Fruit fly (Drosophila melanogaster) whole organism, embryonic: ENCODE results near the gene Herc4.
A peak's percentile ranks its signal among the peaks of the same experiment; 100 is the strongest.

Source experiments
- Ada2b ChIP-seq: fragments of 200-800 bp; sonication (Bioruptor generic); IDR thresholded peaks from 2 replicates; pipeline ENCODE4 v1.3.6; 2022; ENCODE audit warnings: missing biosample characterization, missing genetic modification characterization
- Atf-2 ChIP-seq: fragments of 200-800 bp; sonication (Bioruptor generic); optimal IDR thresholded peaks from 2 replicates; lab custom pipeline; 2016; ENCODE audit warnings: missing biosample characterization, missing genetic modification characterization
- Awh ChIP-seq: fragments of 200-800 bp; sonication (Bioruptor generic); IDR thresholded peaks from 2 replicates; pipeline ENCODE4, ENCODE4 v1.3.6; 2022; ENCODE audit warnings: missing biosample characterization, missing genetic modification characterization
- BEAF-32 ChIP-seq: fragments of 200-800 bp; sonication (Bioruptor generic); optimal IDR thresholded peaks from 3 replicates; lab custom pipeline; 2017; ENCODE audit warnings: missing biosample characterization, missing genetic modification characterization, mild to moderate bottlenecking, moderate library complexity, missing genetic modification reagents
- Bgb ChIP-seq: fragments of 200-800 bp; sonication (Bioruptor generic); IDR thresholded peaks from 2 replicates; pipeline ENCODE4 v1.3.6; 2022; ENCODE audit warnings: missing biosample characterization, missing genetic modification characterization; ENCODE audit not compliant: partially characterized antibody
- C15 ChIP-seq: fragments of 200-800 bp; sonication (Bioruptor generic); IDR thresholded peaks from 3 replicates; pipeline ENCODE4 v1.3.6; 2022; ENCODE audit warnings: missing biosample characterization, missing genetic modification characterization
- CG10321 ChIP-seq: fragments of 200-800 bp; sonication (Bioruptor generic); IDR thresholded peaks from 2 replicates; pipeline ENCODE4 v1.3.6; 2022; ENCODE audit warnings: missing biosample characterization, missing genetic modification characterization
- CG13287 ChIP-seq: fragments of 200-800 bp; sonication (Bioruptor generic); IDR thresholded peaks from 2 replicates; pipeline ENCODE4 v1.3.6; 2022; ENCODE audit warnings: missing biosample characterization, missing genetic modification characterization; ENCODE audit not compliant: partially characterized antibody
- CG13296 ChIP-seq: fragments of 200-800 bp; sonication (Bioruptor generic); optimal IDR thresholded peaks from 3 replicates; lab custom pipeline; 2018; ENCODE audit warnings: missing biosample characterization, mild to moderate bottlenecking, missing genetic modification characterization
- CG14667 ChIP-seq: fragments of 200-800 bp; sonication (Bioruptor generic); IDR thresholded peaks from 2 replicates; pipeline ENCODE4 v1.3.6; 2022; ENCODE audit warnings: missing biosample characterization, missing genetic modification characterization
- CG15514 ChIP-seq: fragments of 200-800 bp; sonication (Bioruptor generic); optimal IDR thresholded peaks from 3 replicates; lab custom pipeline; 2017; ENCODE audit warnings: missing biosample characterization, missing genetic modification characterization, mild to moderate bottlenecking, moderate library complexity, missing genetic modification reagents
- CG1603 ChIP-seq: fragments of 200-800 bp; sonication (Bioruptor generic); optimal IDR thresholded peaks from 2 replicates; lab custom pipeline; 2019; ENCODE audit warnings: missing biosample characterization, mild to moderate bottlenecking, missing genetic modification characterization, moderate library complexity
- CG1647 ChIP-seq: fragments of 200-800 bp; sonication (Bioruptor generic); optimal IDR thresholded peaks from 3 replicates; lab custom pipeline; 2016; ENCODE audit warnings: missing biosample characterization, missing genetic modification characterization
- CG17912 ChIP-seq: fragments of 200-800 bp; sonication (Bioruptor generic); optimal IDR thresholded peaks from 2 replicates; lab custom pipeline; 2018; ENCODE audit warnings: missing biosample characterization, mild to moderate bottlenecking, missing genetic modification characterization
- CG2116 ChIP-seq: fragments of 200-800 bp; sonication (Bioruptor generic); optimal IDR thresholded peaks from 3 replicates; lab custom pipeline; 2018; ENCODE audit warnings: missing biosample characterization, mild to moderate bottlenecking, missing genetic modification characterization
- CG34224 ChIP-seq: fragments of 200-800 bp; sonication (Bioruptor generic); IDR thresholded peaks from 3 replicates; pipeline ENCODE4 v1.3.6; 2022; ENCODE audit warnings: missing biosample characterization, missing genetic modification characterization; ENCODE audit not compliant: partially characterized antibody
- CG34376 ChIP-seq: fragments of 200-800 bp; sonication (Bioruptor generic); optimal IDR thresholded peaks from 2 replicates; lab custom pipeline; 2018; ENCODE audit warnings: missing biosample characterization, mild to moderate bottlenecking, missing genetic modification characterization
- CG7839 ChIP-seq: fragments of 200-800 bp; sonication (Bioruptor generic); optimal IDR thresholded peaks from 3 replicates; lab custom pipeline; 2018; ENCODE audit warnings: missing biosample characterization, mild to moderate bottlenecking, missing genetic modification characterization, moderate library complexity
- CG9437 ChIP-seq: fragments of 200-800 bp; sonication (Bioruptor generic); optimal IDR thresholded peaks from 2 replicates; lab custom pipeline; 2018; ENCODE audit warnings: missing biosample characterization, mild to moderate bottlenecking, missing genetic modification characterization
- CG9797 ChIP-seq: fragments of 200-800 bp; sonication (Bioruptor generic); optimal IDR thresholded peaks from 3 replicates; lab custom pipeline; 2018; ENCODE audit warnings: missing biosample characterization, mild to moderate bottlenecking, missing genetic modification characterization
- D19B ChIP-seq: fragments of 200-800 bp; sonication (Bioruptor generic); optimal IDR thresholded peaks from 2 replicates; lab custom pipeline; 2017; ENCODE audit warnings: missing biosample characterization, mild to moderate bottlenecking, missing genetic modification characterization
- Dad ChIP-seq: fragments of 200-800 bp; sonication (Bioruptor generic); optimal IDR thresholded peaks from 3 replicates; lab custom pipeline; 2016; ENCODE audit warnings: missing biosample characterization, missing genetic modification characterization
- Dll ChIP-seq: fragments of 200-800 bp; sonication (Bioruptor generic); IDR thresholded peaks from 4 replicates; pipeline ENCODE4 v1.3.6; 2022; ENCODE audit warnings: missing biosample characterization, missing genetic modification characterization; ENCODE audit not compliant: partially characterized antibody
- Dp ChIP-seq: fragments of 200-800 bp; sonication (Bioruptor generic); optimal IDR thresholded peaks from 2 replicates; lab custom pipeline; 2018; ENCODE audit warnings: missing biosample characterization, mild to moderate bottlenecking, missing genetic modification characterization, moderate library complexity
- Dref ChIP-seq: fragments of 200-800 bp; sonication (Bioruptor generic); IDR thresholded peaks from 2 replicates; pipeline ENCODE4 v1.3.6; 2022; ENCODE audit warnings: missing biosample characterization, missing genetic modification characterization
- E2f2 ChIP-seq: fragments of 200-800 bp; sonication (Bioruptor generic); IDR thresholded peaks from 2 replicates; pipeline ENCODE4 v1.3.6; 2022; ENCODE audit warnings: missing biosample characterization, missing genetic modification characterization
- Fer1 ChIP-seq: fragments of 200-800 bp; sonication (Bioruptor generic); optimal IDR thresholded peaks from 2 replicates; lab custom pipeline; 2017; ENCODE audit warnings: missing biosample characterization, mild to moderate bottlenecking, missing genetic modification characterization
- Gug ChIP-seq: fragments of 200-800 bp; sonication (Bioruptor generic); IDR thresholded peaks from 4 replicates; pipeline ENCODE4 v1.3.6; 2022; ENCODE audit warnings: missing biosample characterization, missing genetic modification characterization
- HmgZ ChIP-seq: fragments of 200-800 bp; sonication (Bioruptor generic); optimal IDR thresholded peaks from 2 replicates; lab custom pipeline; 2018; ENCODE audit warnings: missing biosample characterization, mild to moderate bottlenecking, missing genetic modification characterization
- Myb ChIP-seq: fragments of 200-800 bp; sonication (Bioruptor generic); optimal IDR thresholded peaks from 2 replicates; lab custom pipeline; 2016; ENCODE audit warnings: missing biosample characterization, missing genetic modification characterization
- Opbp ChIP-seq: fragments of 200-800 bp; sonication (Bioruptor generic); IDR thresholded peaks from 3 replicates; pipeline ENCODE4 v1.3.6; 2022; ENCODE audit warnings: missing biosample characterization, missing genetic modification characterization; ENCODE audit not compliant: partially characterized antibody
- Ravus ChIP-seq: fragments of 200-800 bp; sonication (Bioruptor generic); IDR thresholded peaks from 2 replicates; pipeline ENCODE4 v1.3.6; 2022; ENCODE audit warnings: missing biosample characterization, missing genetic modification characterization
- Sry-δ ChIP-seq: fragments of 200-800 bp; sonication (Bioruptor generic); optimal IDR thresholded peaks from 2 replicates; lab custom pipeline; 2016; ENCODE audit warnings: missing biosample characterization, missing genetic modification characterization
- amos ChIP-seq: fragments of 200-800 bp; sonication (Bioruptor generic); IDR thresholded peaks from 2 replicates; pipeline ENCODE4 v1.3.6; 2022; ENCODE audit warnings: missing biosample characterization, missing genetic modification characterization; ENCODE audit not compliant: partially characterized antibody
- ato ChIP-seq: fragments of 200-800 bp; sonication (Bioruptor generic); IDR thresholded peaks from 2 replicates; pipeline ENCODE4 v1.3.6; 2022; ENCODE audit warnings: missing biosample characterization, missing genetic modification characterization; ENCODE audit not compliant: partially characterized antibody
- bbx ChIP-seq: fragments of 200-800 bp; sonication (Bioruptor generic); IDR thresholded peaks from 2 replicates; pipeline ENCODE4 v1.3.6; 2022; ENCODE audit warnings: missing biosample characterization, missing genetic modification characterization; ENCODE audit not compliant: partially characterized antibody
- da ChIP-seq: fragments of 200-800 bp; sonication (Bioruptor generic); optimal IDR thresholded peaks from 2 replicates; lab custom pipeline; 2016; ENCODE audit warnings: missing biosample characterization, missing genetic modification characterization
- dimm ChIP-seq: fragments of 200-800 bp; sonication (Bioruptor generic); IDR thresholded peaks from 2 replicates; pipeline ENCODE4 v1.3.6; 2022; ENCODE audit warnings: missing biosample characterization, missing genetic modification characterization
- exex ChIP-seq: fragments of 200-800 bp; sonication (Bioruptor generic); optimal IDR thresholded peaks from 4 replicates; lab custom pipeline; 2018; ENCODE audit warnings: missing biosample characterization, mild to moderate bottlenecking, missing genetic modification characterization, moderate library complexity
- gfzf ChIP-seq: fragments of 200-800 bp; sonication (Bioruptor generic); optimal IDR thresholded peaks from 2 replicates; lab custom pipeline; 2016; ENCODE audit warnings: missing biosample characterization, mild to moderate bottlenecking, missing genetic modification characterization, moderate library complexity
- kni ChIP-seq: fragments of 200-800 bp; sonication (Bioruptor generic); optimal IDR thresholded peaks from 3 replicates; lab custom pipeline; 2017; ENCODE audit warnings: mild to moderate bottlenecking, missing biosample characterization, missing genetic modification reagents, missing genetic modification characterization
- luna ChIP-seq: fragments of 200-800 bp; sonication (Bioruptor generic); optimal IDR thresholded peaks from 2 replicates; lab custom pipeline; 2016; ENCODE audit warnings: missing biosample characterization, missing genetic modification characterization
- maf-S ChIP-seq: fragments of 200-800 bp; sonication (Bioruptor generic); optimal IDR thresholded peaks from 2 replicates; lab custom pipeline; 2016; ENCODE audit warnings: missing biosample characterization, missing genetic modification characterization
- pita ChIP-seq: fragments of 200-800 bp; sonication (Bioruptor generic); optimal IDR thresholded peaks from 2 replicates; lab custom pipeline; 2017; ENCODE audit warnings: missing biosample characterization, mild to moderate bottlenecking, missing genetic modification characterization
- pzg ChIP-seq: fragments of 200-800 bp; sonication (Bioruptor generic); optimal IDR thresholded peaks from 3 replicates; lab custom pipeline; 2018; ENCODE audit warnings: missing biosample characterization, mild to moderate bottlenecking, missing genetic modification characterization, moderate library complexity
- sens ChIP-seq: fragments of 200-800 bp; sonication (Bioruptor generic); peaks from one replicate; lab custom pipeline; 2016; ENCODE audit warnings: missing biosample characterization, missing genetic modification characterization
- stwl ChIP-seq: fragments of 200-800 bp; sonication (Bioruptor generic); optimal IDR thresholded peaks from 3 replicates; lab custom pipeline; 2018; ENCODE audit warnings: missing biosample characterization, mild to moderate bottlenecking, missing genetic modification characterization, moderate library complexity
- trem ChIP-seq: fragments of 200-800 bp; optimal IDR thresholded peaks from 3 replicates; lab custom pipeline; 2019; ENCODE audit warnings: missing biosample characterization, mild to moderate bottlenecking, missing genetic modification characterization, moderate library complexity
- tup ChIP-seq: fragments of 200-800 bp; sonication (Bioruptor generic); optimal IDR thresholded peaks from 2 replicates; lab custom pipeline; 2016; ENCODE audit warnings: missing biosample characterization, mild to moderate bottlenecking, missing genetic modification characterization, moderate library complexity

Gene Herc4

DNA sequence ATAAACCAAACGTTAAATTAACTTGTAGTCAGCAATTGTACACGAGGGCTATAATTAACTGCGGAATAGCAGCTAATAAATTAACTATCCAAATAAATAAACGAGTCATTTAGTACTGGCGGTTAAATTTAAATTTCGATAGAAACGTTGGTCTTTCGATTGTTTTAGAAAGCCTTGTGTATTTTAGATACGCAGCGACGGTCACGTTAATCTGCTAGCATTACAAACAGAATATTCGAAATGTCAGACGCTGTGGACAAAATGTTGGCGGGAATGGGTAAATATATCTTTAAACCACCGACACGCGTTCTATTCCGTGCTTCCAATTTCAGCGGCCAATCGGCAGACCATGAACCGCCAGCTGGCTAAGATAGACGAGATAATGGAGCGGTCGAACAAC lies 18.0 kb downstream of the Herc4 start, which contains the start of gene msd1:
Gene msd1 (plus strand): TSS at position 203 of the 400 bp plus-strand sequence.
- peak; percentile 78 for TF ChIP-seq Dref (GFP tag; lab: Robert Waterston, UW)
- TF ChIP-seq Ravus = no peak
- no peak for TF ChIP-seq tup (GFP tag; lab: Kevin White, UChicago)
- TF ChIP-seq Opbp (GFP tag; lab: Robert Waterston, UW) = peak; percentile 38; the same call in 2 of the 3 replicates
- TF ChIP-seq da (GFP tag; lab: Kevin White, UChicago) = no peak
- no peak for TF ChIP-seq Ada2b (GFP tag; lab: Robert Waterston, UW)
- TF ChIP-seq Awh (GFP tag; lab: Robert Waterston, UW) = no peak
- TF ChIP-seq luna (GFP tag; lab: Kevin White, UChicago) = no peak
- TF ChIP-seq CG13296 (GFP tag; lab: Kevin White, UChicago) = no peak
- no peak for TF ChIP-seq kni (GFP tag; lab: Kevin White, UChicago)
- TF ChIP-seq maf-S (GFP tag; lab: Kevin White, UChicago) = no peak
- peak; percentile 35; the same call in 1 of the 2 replicates for TF ChIP-seq amos (GFP tag; lab: Robert Waterston, UW)
- TF ChIP-seq C15 (GFP tag; lab: Robert Waterston, UW) = no peak
- TF ChIP-seq Fer1 = peak; percentile 7
- TF ChIP-seq exex (tag; lab: Kevin White, UChicago) = no peak
- TF ChIP-seq CG34224 (GFP tag; lab: Robert Waterston, UW) = 0 out of 3 replicates have a peak, but pooled peaks have one; percentile 19
- peak; percentile 32 for TF ChIP-seq BEAF-32 (GFP tag; lab: Kevin White, UChicago)
- TF ChIP-seq CG2116 = peak; percentile 56
- no peak for TF ChIP-seq CG14667 (GFP tag; lab: Robert Waterston, UW)
- no peak for TF ChIP-seq CG10321 (GFP tag; lab: Robert Waterston, UW)
- TF ChIP-seq Bgb (GFP tag; lab: Robert Waterston, UW) = peak; percentile 40; the same call in 1 of the 2 replicates
- TF ChIP-seq CG9437 (GFP tag; lab: Kevin White, UChicago) = no peak
- 0 out of 2 replicates have a peak, but pooled peaks have one; percentile 41 for TF ChIP-seq ato (GFP tag; lab: Robert Waterston, UW)
- peak; percentile 61 for TF ChIP-seq Myb (GFP tag; lab: Kevin White, UChicago)
- peak; percentile 4 for TF ChIP-seq HmgZ (tag; lab: Kevin White, UChicago)
- TF ChIP-seq Dll (GFP tag; lab: Robert Waterston, UW) = peak; percentile 58; the same call in 2 of the 4 replicates
- TF ChIP-seq D19B = no peak
- TF ChIP-seq Dad = no peak
- TF ChIP-seq Sry-δ (GFP tag; lab: Kevin White, UChicago) = peak; percentile 35
- TF ChIP-seq Atf-2 (GFP tag; lab: Kevin White, UChicago) = no peak
- TF ChIP-seq sens (GFP tag; lab: Kevin White, UChicago) = peak; percentile 48
- peak; percentile 54 for TF ChIP-seq CG1603 (tag; lab: Kevin White, UChicago)
- TF ChIP-seq CG7839 (tag; lab: Kevin White, UChicago) = no peak
- TF ChIP-seq trem (tag; lab: Kevin White, UChicago) = peak; percentile 3
- no peak for TF ChIP-seq pita (GFP tag; lab: Kevin White, UChicago)
- TF ChIP-seq E2f2 (GFP tag; lab: Robert Waterston, UW) = peak; percentile 97
- no peak for TF ChIP-seq CG34376 (GFP tag; lab: Kevin White, UChicago)
- peak; percentile 5 for TF ChIP-seq stwl (tag; lab: Kevin White, UChicago)
- peak; percentile 17 for TF ChIP-seq CG17912
- TF ChIP-seq CG15514 = peak; percentile 33
- no peak for TF ChIP-seq CG1647 (GFP tag; lab: Kevin White, UChicago)
- peak; percentile 59; the same call in 1 of the 2 replicates for TF ChIP-seq CG13287 (GFP tag; lab: Robert Waterston, UW)
- peak; percentile 76 for TF ChIP-seq pzg (GFP tag; lab: Kevin White, UChicago)
- TF ChIP-seq gfzf (GFP tag; lab: Kevin White, UChicago) = peak; percentile 76
- peak; percentile 61 for TF ChIP-seq bbx (GFP tag; lab: Robert Waterston, UW)
- peak; percentile 97 for TF ChIP-seq Dp (GFP tag; lab: Kevin White, UChicago)
- no peak for TF ChIP-seq Gug
- peak; percentile 63 for TF ChIP-seq CG9797 (GFP tag; lab: Kevin White, UChicago)
- no peak for TF ChIP-seq dimm (GFP tag; lab: Robert Waterston, UW)
- TF ChIP-seq, all 482 proteins: peak for 26
